Fruit fly (Drosophila melanogaster) whole organism, embryonic: ENCODE measurements around the gene Obp84a.

Experiments
- Abd-B ChIP-seq: fragments of 200-800 bp; sonication (Bioruptor generic); optimal IDR thresholded peaks from 2 replicates; lab custom pipeline; 2018; ENCODE audit warnings: missing biosample characterization, mild to moderate bottlenecking, missing genetic modification characterization, moderate library complexity
- CG11093 ChIP-seq: fragments of 200-800 bp; sonication (Bioruptor generic); IDR thresholded peaks from 3 replicates; pipeline ENCODE4 v1.3.6; 2022; ENCODE audit warnings: missing biosample characterization, missing genetic modification characterization
- CG12659 ChIP-seq: fragments of 200-800 bp; sonication (Bioruptor generic); optimal IDR thresholded peaks from 3 replicates; lab custom pipeline; 2017; ENCODE audit warnings: mild to moderate bottlenecking, missing biosample characterization, missing genetic modification reagents, missing genetic modification characterization
- CG13624 ChIP-seq: fragments of 200-800 bp; sonication (Bioruptor generic); optimal IDR thresholded peaks from 2 replicates; lab custom pipeline; 2016; ENCODE audit warnings: missing biosample characterization, missing genetic modification characterization
- CG1603 ChIP-seq: fragments of 200-800 bp; sonication (Bioruptor generic); optimal IDR thresholded peaks from 2 replicates; lab custom pipeline; 2019; ENCODE audit warnings: missing biosample characterization, mild to moderate bottlenecking, missing genetic modification characterization, moderate library complexity
- CG18011 ChIP-seq: fragments of 200-800 bp; sonication (Bioruptor generic); optimal IDR thresholded peaks from 2 replicates; lab custom pipeline; 2017; ENCODE audit warnings: missing biosample characterization, missing genetic modification characterization, mild to moderate bottlenecking, moderate library complexity, missing genotype
- CG18262 ChIP-seq: fragments of 200-800 bp; optimal IDR thresholded peaks from 3 replicates; lab custom pipeline; 2019; ENCODE audit warnings: missing biosample characterization, mild to moderate bottlenecking, missing genetic modification characterization, moderate library complexity
- CG6254 ChIP-seq: fragments of 200-800 bp; sonication (Bioruptor generic); optimal IDR thresholded peaks from 3 replicates; lab custom pipeline; 2017; ENCODE audit warnings: mild to moderate bottlenecking, missing biosample characterization, missing genetic modification reagents, missing genetic modification characterization
- CG8281 ChIP-seq: fragments of 200-800 bp; sonication (Bioruptor generic); optimal IDR thresholded peaks from 2 replicates; lab custom pipeline; 2018; ENCODE audit warnings: missing biosample characterization, mild to moderate bottlenecking, missing genetic modification characterization, moderate library complexity
- CG9215 ChIP-seq: fragments of 200-800 bp; sonication (Bioruptor generic); IDR thresholded peaks from 2 replicates; pipeline ENCODE4 v1.3.6; 2022; ENCODE audit warnings: missing biosample characterization, missing genetic modification characterization
- CG9727 ChIP-seq: fragments of 200-800 bp; sonication (Bioruptor generic); optimal IDR thresholded peaks from 3 replicates; lab custom pipeline; 2017; ENCODE audit warnings: missing biosample characterization, mild to moderate bottlenecking, missing genetic modification characterization
- CG9876 ChIP-seq: fragments of 200-800 bp; sonication (Bioruptor generic); optimal IDR thresholded peaks from 2 replicates; lab custom pipeline; 2016; ENCODE audit warnings: missing biosample characterization, missing genetic modification characterization
- CHES-1-like ChIP-seq: fragments of 200-800 bp; sonication (Bioruptor generic); optimal IDR thresholded peaks from 2 replicates; lab custom pipeline; 2016; ENCODE audit warnings: missing biosample characterization, missing genetic modification characterization
- CkIIα-i1 ChIP-seq: fragments of 200-800 bp; sonication (Bioruptor generic); IDR thresholded peaks from 2 replicates; pipeline ENCODE4 v1.3.6; 2022; ENCODE audit warnings: missing biosample characterization, missing genetic modification characterization
- Dfd ChIP-seq, 2 experiments: fragments of >200 bp; optimal IDR thresholded peaks; 2 replicates each; lab custom pipeline; 2017; ENCODE audit warnings: missing biosample characterization in 2 of 2, missing genetic modification characterization in 2 of 2
- Dp ChIP-seq: fragments of 200-800 bp; sonication (Bioruptor generic); optimal IDR thresholded peaks from 2 replicates; lab custom pipeline; 2018; ENCODE audit warnings: missing biosample characterization, mild to moderate bottlenecking, missing genetic modification characterization, moderate library complexity
- E2f2 ChIP-seq: fragments of 200-800 bp; sonication (Bioruptor generic); IDR thresholded peaks from 2 replicates; pipeline ENCODE4 v1.3.6; 2022; ENCODE audit warnings: missing biosample characterization, missing genetic modification characterization
- Ets65A ChIP-seq: fragments of 200-800 bp; sonication (Bioruptor generic); peaks from one replicate; lab custom pipeline; 2016; ENCODE audit warnings: missing biosample characterization, missing genetic modification characterization
- Fer2 ChIP-seq: fragments of 200-800 bp; sonication (Bioruptor generic); optimal IDR thresholded peaks from 2 replicates; lab custom pipeline; 2018; ENCODE audit warnings: missing biosample characterization, mild to moderate bottlenecking, missing genetic modification characterization, moderate library complexity
- GATAe ChIP-seq: fragments of 200-800 bp; sonication (Bioruptor generic); conservative IDR thresholded peaks from 2 replicates; pipeline ENCODE4 v1.3.6; 2022; ENCODE audit warnings: missing biosample characterization, missing genetic modification characterization
- Hr39 ChIP-seq: fragments of >200 bp; optimal IDR thresholded peaks from 2 replicates; lab custom pipeline; 2017
- Jarid2 ChIP-seq: fragments of 200-800 bp; sonication (Bioruptor generic); optimal IDR thresholded peaks from 3 replicates; lab custom pipeline; 2017; ENCODE audit warnings: mild to moderate bottlenecking, missing biosample characterization, missing genetic modification reagents, missing genetic modification characterization
- NFAT ChIP-seq: fragments of 200-800 bp; sonication (Bioruptor generic); IDR thresholded peaks from 2 replicates; pipeline ENCODE4 v1.3.6; 2022; ENCODE audit warnings: missing biosample characterization, missing genetic modification characterization
- Ptx1 ChIP-seq: fragments of 200-800 bp; sonication (Bioruptor generic); IDR thresholded peaks from 2 replicates; pipeline ENCODE4 v1.3.6; 2022; ENCODE audit warnings: missing biosample characterization, missing genetic modification characterization
- TFAM ChIP-seq: fragments of 200-800 bp; sonication (Bioruptor generic); optimal IDR thresholded peaks from 2 replicates; lab custom pipeline; 2017; ENCODE audit warnings: missing biosample characterization, missing genetic modification characterization, inconsistent platforms
- btn ChIP-seq: fragments of 200-800 bp; sonication (Bioruptor generic); optimal IDR thresholded peaks from 2 replicates; lab custom pipeline; 2016; ENCODE audit warnings: missing biosample characterization, missing genetic modification characterization
- ci ChIP-seq: fragments of 200-800 bp; sonication (Bioruptor generic); IDR thresholded peaks from 3 replicates; pipeline ENCODE4 v1.3.6; 2022; ENCODE audit warnings: missing biosample characterization, missing genetic modification characterization
- cwo ChIP-seq: fragments of 200-800 bp; sonication (Bioruptor generic); optimal IDR thresholded peaks from 3 replicates; lab custom pipeline; 2017; ENCODE audit warnings: missing biosample characterization, missing genetic modification characterization, mild to moderate bottlenecking, moderate library complexity, missing genetic modification reagents
- dmrt11E ChIP-seq: fragments of 200-800 bp; sonication (Bioruptor generic); optimal IDR thresholded peaks from 3 replicates; lab custom pipeline; 2018; ENCODE audit warnings: missing biosample characterization, mild to moderate bottlenecking, missing genetic modification characterization, moderate library complexity
- ewg ChIP-seq: fragments of 200-800 bp; sonication (Bioruptor generic); optimal IDR thresholded peaks from 3 replicates; lab custom pipeline; 2017; ENCODE audit warnings: mild to moderate bottlenecking, missing biosample characterization, missing genetic modification reagents, missing genetic modification characterization
- gfzf ChIP-seq: fragments of 200-800 bp; sonication (Bioruptor generic); optimal IDR thresholded peaks from 2 replicates; lab custom pipeline; 2016; ENCODE audit warnings: missing biosample characterization, mild to moderate bottlenecking, missing genetic modification characterization, moderate library complexity
- h ChIP-seq: fragments of >200 bp; optimal IDR thresholded peaks from 2 replicates; lab custom pipeline; 2017
- hkb ChIP-seq, 2 experiments: fragments of 200-800 bp in 1 of 2; fragments of >200 bp in 1 of 2; sonication (Bioruptor generic) in 1 of 2; IDR thresholded peaks in 1 of 2; optimal IDR thresholded peaks in 1 of 2; 2 replicates each; pipeline versions ENCODE4 v1.3.6 to Lab custom; 2017 to 2022; ENCODE audit warnings: missing biosample characterization in 1 of 2, missing genetic modification characterization in 1 of 2
- insv ChIP-seq, 2 experiments: fragments of 200-800 bp; sonication (Bioruptor generic); optimal IDR thresholded peaks; 3 replicates each; lab custom pipeline; 2016 to 2018; ENCODE audit warnings: missing biosample characterization in 2 of 2, missing genetic modification characterization in 2 of 2
- mld ChIP-seq: fragments of 200-800 bp; sonication (Bioruptor generic); IDR thresholded peaks from 3 replicates; pipeline ENCODE4 v1.3.6; 2022; ENCODE audit warnings: missing biosample characterization, missing genetic modification characterization; ENCODE audit not compliant: partially characterized antibody
- onecut ChIP-seq: fragments of 200-800 bp; sonication (Bioruptor generic); IDR thresholded peaks from 2 replicates; pipeline ENCODE4 v1.3.6; 2022; ENCODE audit warnings: missing biosample characterization, missing genetic modification characterization
- pzg ChIP-seq: fragments of 200-800 bp; sonication (Bioruptor generic); optimal IDR thresholded peaks from 3 replicates; lab custom pipeline; 2018; ENCODE audit warnings: missing biosample characterization, mild to moderate bottlenecking, missing genetic modification characterization, moderate library complexity
- run ChIP-seq: fragments of 200-800 bp; sonication (Bioruptor generic); optimal IDR thresholded peaks from 3 replicates; lab custom pipeline; 2018; ENCODE audit warnings: missing biosample characterization, mild to moderate bottlenecking, missing genetic modification characterization
- scrt ChIP-seq: fragments of 200-800 bp; sonication (Bioruptor generic); optimal IDR thresholded peaks from 2 replicates; lab custom pipeline; 2018; ENCODE audit warnings: missing biosample characterization, mild to moderate bottlenecking, missing genetic modification characterization, moderate library complexity
- sens ChIP-seq: fragments of 200-800 bp; sonication (Bioruptor generic); peaks from one replicate; lab custom pipeline; 2016; ENCODE audit warnings: missing biosample characterization, missing genetic modification characterization
- seq ChIP-seq: fragments of 200-800 bp; sonication (Bioruptor generic); IDR thresholded peaks from 2 replicates; pipeline ENCODE4 v1.3.6; 2022; ENCODE audit warnings: missing biosample characterization, missing genetic modification characterization
- sr ChIP-seq: fragments of 200-800 bp; sonication (Bioruptor generic); IDR thresholded peaks from 3 replicates; pipeline ENCODE4 v1.3.6; 2022; ENCODE audit warnings: missing biosample characterization, missing genetic modification characterization
- trem ChIP-seq: fragments of 200-800 bp; optimal IDR thresholded peaks from 3 replicates; lab custom pipeline; 2019; ENCODE audit warnings: missing biosample characterization, mild to moderate bottlenecking, missing genetic modification characterization, moderate library complexity
- z ChIP-seq: fragments of 200-800 bp; sonication (Bioruptor generic); IDR thresholded peaks from 3 replicates; pipeline ENCODE4 v1.3.6; 2022; ENCODE audit warnings: missing biosample characterization, missing genetic modification characterization

Gene Obp84a

DNA sequence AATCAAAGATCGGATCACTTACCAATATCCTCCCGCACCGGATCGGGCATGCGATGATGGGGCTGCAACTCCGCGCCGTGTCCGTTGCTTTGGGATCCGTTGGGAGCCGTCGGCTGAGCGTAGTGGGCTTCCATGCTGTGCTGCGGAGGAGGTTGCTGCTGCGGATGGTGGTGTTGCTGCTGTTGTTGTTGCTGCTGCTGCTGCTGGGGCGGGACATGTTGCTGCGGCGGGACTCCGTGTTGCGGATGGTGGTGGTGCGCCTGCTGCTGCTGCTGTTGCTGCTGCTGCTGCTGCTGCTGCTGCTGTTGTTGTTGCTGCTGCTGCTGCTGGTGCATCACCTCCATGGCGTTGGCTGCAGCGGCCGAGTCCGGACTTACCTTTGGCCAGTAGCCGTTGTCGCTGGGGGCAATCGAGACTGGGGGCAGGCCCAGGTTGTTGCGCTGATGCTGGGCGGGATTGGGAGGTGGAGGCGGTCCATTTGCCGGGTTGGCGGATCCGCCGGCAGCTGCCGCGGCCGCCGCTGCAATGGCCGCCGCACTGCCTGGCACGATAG is 23.3 kb upstream of the Obp84a start:
- TF ChIP-seq CG9215 (GFP tag; lab: Robert Waterston, UW) (0 out of 2 replicates have a peak, but pooled peaks have one; percentile 22), sr (GFP tag; lab: Robert Waterston, UW) (no peak), btn (GFP tag; lab: Kevin White, UChicago) (no peak), Ets65A (GFP tag; lab: Kevin White, UChicago) (peak; percentile 60), CG6254 (no peak), Fer2 (tag; lab: Kevin White, UChicago) (no peak), Dfd (GFP tag; optimal IDR thresholded peaks at IDR 0.05; lab: Kevin White, UChicago) (peak in 1 of 2 experiments; percentile 69)

DNA sequence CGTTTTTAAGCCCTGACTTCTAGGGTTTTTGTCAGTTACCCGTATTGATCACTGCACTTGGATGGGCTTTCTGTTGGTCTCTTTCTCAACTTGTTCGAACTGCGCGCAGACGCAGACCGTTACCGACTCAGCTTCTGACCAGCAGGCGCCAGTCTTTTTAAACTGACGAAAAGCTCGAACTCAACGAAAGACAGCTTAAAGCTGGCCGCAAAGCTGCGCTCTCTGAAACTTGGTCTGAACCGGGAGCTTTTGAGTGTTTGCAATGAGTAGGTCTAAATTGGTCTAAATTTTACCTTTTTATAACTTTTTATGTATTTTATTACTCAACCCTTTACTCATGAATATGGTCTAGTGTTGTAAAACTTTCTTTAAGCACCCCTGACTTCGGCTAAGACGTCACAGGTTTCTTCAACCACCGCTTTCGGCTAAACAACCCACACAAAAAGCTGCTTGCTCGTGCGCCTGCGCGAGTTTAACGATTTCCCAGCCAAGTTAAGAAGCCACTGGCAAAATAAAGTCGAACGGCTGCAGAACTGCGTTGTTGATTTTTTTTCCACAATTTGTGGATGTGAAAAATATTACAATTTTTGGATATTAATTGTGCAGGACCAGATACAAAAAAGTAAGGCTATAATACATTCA is 13.9 kb upstream of the Obp84a start, which contains the start of the genes Gld and Syt4:
Gene Gld, minus strand, starts transcription at position 137 of the 642 bp plus-strand sequence.
Gene Syt4, plus strand, starts transcription at position 499 of the 642 bp plus-strand sequence.
- peak; percentile 59; the same call in 1 of the 3 replicates for TF ChIP-seq z (GFP tag; lab: Robert Waterston, UW)
- peak; percentile 91 for TF ChIP-seq ewg
- TF ChIP-seq seq (GFP tag; lab: Robert Waterston, UW) = 0 out of 2 replicates have a peak, but pooled peaks have one; percentile 26
- peak; percentile 55 for TF ChIP-seq E2f2 (GFP tag; lab: Robert Waterston, UW)
- peak; percentile 96 for TF ChIP-seq onecut (GFP tag; lab: Robert Waterston, UW)
- peak; percentile 43 for TF ChIP-seq Dp (GFP tag; lab: Kevin White, UChicago)
- 0 out of 3 replicates have a peak, but pooled peaks have one; percentile 49 for TF ChIP-seq ci (GFP tag; lab: Robert Waterston, UW)
- TF ChIP-seq cwo (GFP tag; lab: Kevin White, UChicago) = no peak
- peak; percentile 19 for TF ChIP-seq pzg (GFP tag; lab: Kevin White, UChicago)
- TF ChIP-seq CG18262 (tag; lab: Kevin White, UChicago) = no peak
- TF ChIP-seq CG18011 (GFP tag; lab: Kevin White, UChicago) = peak; percentile 95
- peak; percentile 12 for TF ChIP-seq Jarid2 (GFP tag; lab: Kevin White, UChicago)
- TF ChIP-seq sens (GFP tag; lab: Kevin White, UChicago) = peak; percentile 20
- TF ChIP-seq scrt = peak; percentile 27
- TF ChIP-seq dmrt11E (tag; lab: Kevin White, UChicago) = no peak

dm6 chr3R:7259554-7259953 is 7.8 kb upstream of the Obp84a start:
- TF ChIP-seq Ets65A (GFP tag; lab: Kevin White, UChicago) = peak; percentile 57
- peak; percentile 95 for TF ChIP-seq CG8281 (tag; lab: Kevin White, UChicago)
- TF ChIP-seq insv (GFP tag; optimal IDR thresholded peaks at IDR 0.05; lab: Kevin White, UChicago) = no peak

- TF ChIP-seq gfzf (peak; percentile 8), CHES-1-like (GFP tag; lab: Kevin White, UChicago) (peak; percentile 32), Abd-B (peak; percentile 65), CG13624 (GFP tag; lab: Kevin White, UChicago) (peak; percentile 69), CG9727 (GFP tag; lab: Kevin White, UChicago) (peak; percentile 90), Dfd (GFP tag; optimal IDR thresholded peaks at IDR 0.05; lab: Kevin White, UChicago) (no peak), CkIIα-i1 (GFP tag; lab: Robert Waterston, UW) (no peak), run (tag; lab: Kevin White, UChicago) (peak; percentile 86), Ptx1 (GFP tag; lab: Robert Waterston, UW) (peak; percentile 90), GATAe (peak; percentile 64), h (no peak), Hr39 (lab: Kevin White, UChicago) (no peak), TFAM (GFP tag; lab: Kevin White, UChicago) (no peak), CG9876 (GFP tag; lab: Kevin White, UChicago) (no peak), CG1603 (tag; lab: Kevin White, UChicago) (peak; percentile 64), NFAT (GFP tag; lab: Robert Waterston, UW) (peak; percentile 83), hkb (optimal IDR thresholded peaks at IDR 0.05; lab: Kevin White, UChicago) (no peak), hkb (GFP tag; IDR thresholded peaks at IDR 0.05; lab: Robert Waterston, UW) (peak; percentile 91), trem (tag; lab: Kevin White, UChicago) (peak; percentile 90), E2f2 (GFP tag; lab: Robert Waterston, UW) (peak; percentile 75), CG11093 (no peak), mld (GFP tag; lab: Robert Waterston, UW) (no peak), CG12659 (GFP tag; lab: Kevin White, UChicago) (peak; percentile 94)
Measured at dm6 chr3R:7249460-7249859, 2.3 kb downstream of the Obp84a start, which contains the start of the genes CG1227 and Dtwd2. CG1227 (minus strand) TSS chr3R:7249738. Dtwd2 (plus strand) TSS chr3R:7249795.
